Worm (Caenorhabditis elegans): ENCODE measurements around the gene try-8.

DNA sequence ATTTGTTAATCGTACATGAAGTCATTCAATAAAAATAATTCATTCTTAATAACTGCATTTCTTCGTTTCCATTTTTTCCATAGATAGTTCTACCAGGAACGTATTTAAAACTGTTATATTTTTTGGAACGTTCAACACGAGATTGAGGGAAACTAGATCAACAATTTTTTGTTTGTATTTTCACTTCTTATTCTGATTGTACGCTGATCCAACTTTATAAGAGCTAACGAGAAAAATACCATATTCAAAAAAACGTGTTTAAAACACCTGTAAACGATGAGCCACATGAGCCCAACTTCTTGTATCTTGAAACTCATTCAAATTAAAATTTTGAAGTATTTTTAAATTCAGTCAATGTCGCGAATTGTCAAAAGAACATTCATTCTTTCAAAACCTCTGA is 37.6 kb downstream of the try-8 start:
- TF ChIP-seq T07F8.4 (tag; optimal IDR thresholded peaks at IDR 0.05): no peak
- TF ChIP-seq Y53G8AR.9 (GFP tag; conservative IDR thresholded peaks at IDR 0.05): no peak
- TF ChIP-seq ama-1 (optimal IDR thresholded peaks at IDR 0.05): no peak
- no peak for TF ChIP-seq ama-1 (GFP tag; optimal IDR thresholded peaks at IDR 0.05)
